Worm (Caenorhabditis elegans): ENCODE data around the gene Y67D8C.22.
A peak's percentile ranks its signal among the peaks of the same experiment; 100 is the strongest.

Y67D8C.22 gene

DNA sequence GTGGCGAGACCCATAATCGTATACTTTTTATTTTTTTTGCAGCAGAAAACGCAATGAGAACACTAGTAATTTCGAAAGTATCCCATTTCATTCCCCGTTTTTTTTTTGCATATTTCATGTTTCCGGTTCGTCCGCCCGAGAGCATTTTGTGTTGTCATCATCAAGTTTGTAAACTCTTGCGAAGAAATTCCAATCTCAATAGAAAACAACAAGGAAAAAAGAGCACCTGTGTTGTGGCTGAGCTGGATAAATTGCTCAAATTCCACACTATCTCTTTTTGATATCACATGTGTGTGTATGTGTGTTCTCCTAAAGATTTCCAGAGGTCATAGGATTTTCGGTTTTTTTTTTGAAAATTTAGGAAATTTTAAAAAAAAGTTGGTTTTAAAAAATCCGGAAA lies 44.1 kb downstream of the Y67D8C.22 start (continued):
- no peak for TF ChIP-seq nfya-2 (GFP tag; IDR thresholded peaks at IDR 0.05)
- TF ChIP-seq hsf-1 (GFP tag; IDR thresholded peaks at IDR 0.05), result peak; percentile 67
- peak; percentile 42; the same call in 1 of the 2 replicates for TF ChIP-seq madf-6 (GFP tag; IDR thresholded peaks at IDR 0.05)
- TF ChIP-seq nhr-27 (tag; optimal IDR thresholded peaks at IDR 0.05), result peak; percentile 38
- TF ChIP-seq Y56A3A.18 (GFP tag; IDR thresholded peaks at IDR 0.05), result peak; percentile 31; the same call in 1 of the 2 replicates
- peak; percentile 28; the same call in 1 of the 2 replicates for TF ChIP-seq B0336.3 (GFP tag; IDR thresholded peaks at IDR 0.05)
- TF ChIP-seq F10E7.11 (tag; optimal IDR thresholded peaks at IDR 0.05), result peak; percentile 43
- peak; percentile 63 for TF ChIP-seq zim-3 (tag; optimal IDR thresholded peaks at IDR 0.05)
- no peak for TF ChIP-seq lin-35 (GFP tag; optimal IDR thresholded peaks at IDR 0.05)
- peak; percentile 67 for TF ChIP-seq tbx-9 (tag; optimal IDR thresholded peaks at IDR 0.05; ENCODE audit: borderline replicate concordance)
- TF ChIP-seq ekl-4 (GFP tag; IDR thresholded peaks at IDR 0.05), result peak; percentile 54; the same call in 1 of the 2 replicates
- no peak for TF ChIP-seq cebp-1 (GFP tag; IDR thresholded peaks at IDR 0.05)
- TF ChIP-seq cebp-1 (tag; optimal IDR thresholded peaks at IDR 0.05), result no peak
- TF ChIP-seq ceh-79 (tag; optimal IDR thresholded peaks at IDR 0.05), result peak; percentile 68
- peak; percentile 14 for TF ChIP-seq repo-1 (tag; optimal IDR thresholded peaks at IDR 0.05)
- TF ChIP-seq dpff-1 (tag; optimal IDR thresholded peaks at IDR 0.05), result peak; percentile 66
- TF ChIP-seq ZK185.1 (tag; optimal IDR thresholded peaks at IDR 0.05; ENCODE audit: poor library complexity, severe bottlenecking), result no peak

DNA sequence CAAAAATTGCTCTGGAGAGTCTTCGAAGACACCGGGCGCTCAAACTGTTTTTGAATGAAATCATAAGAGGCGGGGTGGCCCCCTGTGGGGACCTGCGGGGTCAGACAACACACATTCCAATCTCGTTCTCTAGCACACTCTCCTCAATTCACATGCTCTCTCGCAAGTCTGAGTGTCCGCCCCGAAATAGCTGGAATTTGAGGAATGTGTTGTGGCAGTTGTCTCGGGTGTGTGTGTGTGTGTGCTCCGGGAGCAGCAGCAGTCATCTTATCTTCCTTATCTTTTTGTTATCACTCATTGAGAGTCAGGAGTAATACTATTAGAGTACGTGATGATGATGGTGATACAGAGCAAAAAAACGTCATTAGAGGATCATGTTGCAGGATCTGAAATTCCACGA lies 46.2 kb downstream of the Y67D8C.22 start:
- TF ChIP-seq let-607 (tag; optimal IDR thresholded peaks at IDR 0.05), result no peak
- peak; percentile 33; the same call in 1 of the 2 replicates for TF ChIP-seq hmg-1.2 (GFP tag; IDR thresholded peaks at IDR 0.05)
- 0 out of 2 replicates have a peak, but pooled peaks have one; percentile 18 for TF ChIP-seq ztf-6 (GFP tag; IDR thresholded peaks at IDR 0.05)
- TF ChIP-seq zfh-2 (GFP tag; conservative IDR thresholded peaks at IDR 0.05), result peak; percentile 53

DNA sequence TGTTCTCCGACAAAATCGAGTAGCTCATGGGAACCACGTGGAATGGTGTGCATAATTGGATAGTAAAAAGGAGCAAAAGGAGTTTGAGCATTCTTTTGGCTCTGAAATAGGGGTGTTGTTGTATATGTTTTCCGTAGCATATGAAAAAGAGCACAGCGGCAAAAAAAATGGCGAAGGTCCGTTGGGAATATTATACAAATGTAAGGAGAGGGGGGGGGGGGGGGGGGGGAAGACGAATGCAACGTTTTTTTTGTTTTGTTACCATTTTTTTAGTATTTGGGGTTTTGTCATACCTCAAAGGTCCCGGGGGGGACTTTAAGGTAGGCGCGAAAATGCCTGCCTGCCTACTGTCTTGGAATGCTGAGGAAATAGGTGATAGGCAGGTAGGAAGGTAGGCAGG lies 47.3 kb downstream of the Y67D8C.22 start, which contains the start of gene ndnf-1:
Gene ndnf-1, minus strand, starts transcription at position 101 of the 400 bp plus-strand sequence.
- TF ChIP-seq nhr-80 (tag; optimal IDR thresholded peaks at IDR 0.05), result no peak
- no peak for TF ChIP-seq rec-8 (tag; optimal IDR thresholded peaks at IDR 0.05)
- TF ChIP-seq ets-4 (GFP tag; optimal IDR thresholded peaks at IDR 0.05), result no peak
- TF ChIP-seq ztf-22 (GFP tag; optimal IDR thresholded peaks at IDR 0.05), result no peak
- no peak for TF ChIP-seq lin-54 (GFP tag; optimal IDR thresholded peaks at IDR 0.05)
- TF ChIP-seq Y67H2A.10 (GFP tag; conservative IDR thresholded peaks at IDR 0.05), result no peak
- TF ChIP-seq dox-1 (GFP tag; IDR thresholded peaks at IDR 0.05), result no peak

DNA sequence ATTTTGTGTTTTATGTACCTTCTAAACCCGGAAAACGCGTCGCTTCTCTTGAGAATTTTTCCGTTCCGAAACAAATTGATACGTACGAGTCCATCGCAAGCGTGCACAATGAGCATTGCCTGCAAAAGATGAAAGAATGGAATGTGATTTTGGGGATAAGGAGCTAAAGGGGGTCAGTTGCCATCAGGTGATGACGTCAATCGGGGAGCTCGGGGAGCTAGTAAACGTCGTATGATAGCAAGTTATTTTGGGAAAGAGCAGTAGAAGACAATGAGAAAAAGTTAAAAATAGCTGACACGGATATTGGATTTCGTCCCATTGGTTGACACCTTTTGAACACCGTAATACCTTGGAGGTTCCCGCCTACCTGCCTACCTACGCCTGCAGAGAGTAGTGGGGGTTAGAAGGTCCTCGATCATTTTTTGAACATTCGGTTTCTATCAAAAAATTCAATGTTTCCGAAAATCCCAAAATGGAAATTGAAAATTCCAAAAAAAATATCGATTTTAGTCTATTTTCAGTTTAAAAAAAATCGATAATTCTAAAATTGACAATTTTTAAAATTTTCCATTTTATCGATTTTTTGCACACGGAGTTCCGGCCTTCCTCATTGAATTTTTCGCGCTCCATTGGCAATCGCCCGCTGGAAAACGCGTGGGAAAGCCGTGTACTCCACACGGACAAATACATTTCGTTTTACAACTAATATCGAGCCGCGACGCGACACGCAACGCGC lies 50.1 kb downstream of the Y67D8C.22 start:
- TF ChIP-seq xnd-1 (tag; optimal IDR thresholded peaks at IDR 0.05), result no peak
- no peak for TF ChIP-seq mxl-1 (tag; optimal IDR thresholded peaks at IDR 0.05)
- no peak for TF ChIP-seq hmg-1.2 (GFP tag; IDR thresholded peaks at IDR 0.05)
- no peak for TF ChIP-seq ceh-91 (GFP tag; IDR thresholded peaks at IDR 0.05)
- TF ChIP-seq hlh-26 (GFP tag; conservative IDR thresholded peaks at IDR 0.05), result no peak
- TF ChIP-seq B0035.1 (tag; optimal IDR thresholded peaks at IDR 0.05), result no peak
- TF ChIP-seq Y79H2A.3 (GFP tag; conservative IDR thresholded peaks at IDR 0.05), result no peak
- TF ChIP-seq unc-62 (GFP tag; optimal IDR thresholded peaks at IDR 0.05), result no peak
- no peak for TF ChIP-seq F57A8.1 (GFP tag; optimal IDR thresholded peaks at IDR 0.05)
- no peak for TF ChIP-seq T07F8.4 (tag; optimal IDR thresholded peaks at IDR 0.05)
- no peak for TF ChIP-seq somi-1 (GFP tag; optimal IDR thresholded peaks at IDR 0.05)
- TF ChIP-seq ZK185.1 (tag; optimal IDR thresholded peaks at IDR 0.05; ENCODE audit: poor library complexity, severe bottlenecking), result no peak
- no peak for TF ChIP-seq dox-1 (GFP tag; IDR thresholded peaks at IDR 0.05)
- TF ChIP-seq D2030.7 (GFP tag; IDR thresholded peaks at IDR 0.05), result no peak
- no peak for TF ChIP-seq F37B4.10 (GFP tag; IDR thresholded peaks at IDR 0.05)
